Fruit fly (Drosophila melanogaster) Kc167 (cell line): ENCODE measurements around the gene CG6106.

ENCODE experiments used
- Myc ChIP-seq: fragments of >200 bp; optimal IDR thresholded peaks from 2 replicates; lab custom pipeline; 2017; ENCODE audit warnings: missing external identifiers
- Sin3A ChIP-seq: fragments of >200 bp; optimal IDR thresholded peaks from 2 replicates; lab custom pipeline; 2018; ENCODE audit warnings: missing external identifiers
- h ChIP-seq: fragments of >200 bp; optimal IDR thresholded peaks from 3 replicates; lab custom pipeline; 2018; ENCODE audit warnings: missing external identifiers
- insv ChIP-seq: fragments of >200 bp; optimal IDR thresholded peaks from 3 replicates; lab custom pipeline; 2018; ENCODE audit warnings: missing external identifiers
- psq ChIP-seq: fragments of >200 bp; optimal IDR thresholded peaks from 2 replicates; lab custom pipeline; 2017; ENCODE audit warnings: missing external identifiers
- ttk ChIP-seq: sonication (Bioruptor generic); optimal IDR thresholded peaks from 2 replicates; lab custom pipeline; 2017; ENCODE audit warnings: missing external identifiers

- no peak for TF ChIP-seq h (lab: Kevin White, UChicago)
- TF ChIP-seq insv (lab: Kevin White, UChicago): no peak
- TF ChIP-seq ttk (lab: Kevin White, UChicago): no peak
- no peak for TF ChIP-seq Myc (lab: Kevin White, UChicago)
- no peak for TF ChIP-seq Sin3A (lab: Kevin White, UChicago)
- no peak for TF ChIP-seq psq
Measured at dm6 chrX:18364047-18364747, 5.5 kb downstream of the CG6106 start.
